Fruit fly (Drosophila melanogaster) whole organism, embryonic: ENCODE results near the gene Rpn10.
A peak's percentile ranks its signal among the peaks of the same experiment; 100 is the strongest.

Experiments used
- Atf-2 ChIP-seq: fragments of 200-800 bp; sonication (Bioruptor generic); optimal IDR thresholded peaks from 2 replicates; lab custom pipeline; 2016; ENCODE audit warnings: missing biosample characterization, missing genetic modification characterization
- B-H2 ChIP-seq: fragments of 200-800 bp; sonication (Bioruptor generic); optimal IDR thresholded peaks from 2 replicates; lab custom pipeline; 2018; ENCODE audit warnings: missing biosample characterization, mild to moderate bottlenecking, missing genetic modification characterization
- CG12155 ChIP-seq: fragments of 200-800 bp; sonication (Bioruptor generic); optimal IDR thresholded peaks from 3 replicates; lab custom pipeline; 2016; ENCODE audit warnings: missing biosample characterization, missing genetic modification characterization
- CG12391 ChIP-seq: fragments of 200-800 bp; sonication (Bioruptor generic); optimal IDR thresholded peaks from 3 replicates; lab custom pipeline; 2018; ENCODE audit warnings: missing biosample characterization, mild to moderate bottlenecking, missing genetic modification characterization, moderate library complexity
- CG14014 ChIP-seq: fragments of 200-800 bp; sonication (Bioruptor generic); IDR thresholded peaks from 2 replicates; pipeline ENCODE4 v1.3.6; 2022; ENCODE audit warnings: missing biosample characterization, missing genetic modification characterization
- CG14441 ChIP-seq: fragments of 200-800 bp; sonication (Bioruptor generic); IDR thresholded peaks from 2 replicates; pipeline ENCODE4 v1.3.6; 2022; ENCODE audit warnings: missing biosample characterization, missing genetic modification characterization
- CG15479 ChIP-seq: fragments of 200-800 bp; sonication (Bioruptor generic); optimal IDR thresholded peaks from 3 replicates; lab custom pipeline; 2019; ENCODE audit warnings: missing biosample characterization, mild to moderate bottlenecking, missing genetic modification characterization, moderate library complexity
- CG18599 ChIP-seq: fragments of 200-800 bp; sonication (Bioruptor generic); optimal IDR thresholded peaks from 3 replicates; lab custom pipeline; 2017; ENCODE audit warnings: missing biosample characterization, missing genetic modification characterization, mild to moderate bottlenecking, moderate library complexity, missing genetic modification reagents
- CG32767 ChIP-seq: fragments of 200-800 bp; sonication (Bioruptor generic); IDR thresholded peaks from 2 replicates; pipeline ENCODE4 v1.3.6; 2022; ENCODE audit warnings: missing biosample characterization, missing genetic modification characterization
- CG32772 ChIP-seq: fragments of 200-800 bp; sonication (Bioruptor generic); IDR thresholded peaks from 2 replicates; pipeline ENCODE4 v1.3.6; 2022; ENCODE audit warnings: missing biosample characterization, missing genetic modification characterization
- CG34376 ChIP-seq: fragments of 200-800 bp; sonication (Bioruptor generic); optimal IDR thresholded peaks from 2 replicates; lab custom pipeline; 2018; ENCODE audit warnings: missing biosample characterization, mild to moderate bottlenecking, missing genetic modification characterization
- CG8290 ChIP-seq, 3 experiments: fragments of 200-800 bp; sonication (Bioruptor generic); optimal IDR thresholded peaks; 2 replicates each; lab custom pipeline; 2016 to 2019; ENCODE audit warnings: missing biosample characterization in 3 of 3, missing genetic modification characterization in 3 of 3, mild to moderate bottlenecking in 2 of 3, moderate library complexity in 1 of 3
- CG9215 ChIP-seq: fragments of 200-800 bp; sonication (Bioruptor generic); IDR thresholded peaks from 2 replicates; pipeline ENCODE4 v1.3.6; 2022; ENCODE audit warnings: missing biosample characterization, missing genetic modification characterization
- CG9727 ChIP-seq: fragments of 200-800 bp; sonication (Bioruptor generic); optimal IDR thresholded peaks from 3 replicates; lab custom pipeline; 2017; ENCODE audit warnings: missing biosample characterization, mild to moderate bottlenecking, missing genetic modification characterization
- CkIIα-i1 ChIP-seq: fragments of 200-800 bp; sonication (Bioruptor generic); IDR thresholded peaks from 2 replicates; pipeline ENCODE4 v1.3.6; 2022; ENCODE audit warnings: missing biosample characterization, missing genetic modification characterization
- Ets97D ChIP-seq: fragments of 200-800 bp; sonication (Bioruptor generic); optimal IDR thresholded peaks from 3 replicates; lab custom pipeline; 2016; ENCODE audit warnings: missing biosample characterization, missing genetic modification characterization
- GATAe ChIP-seq: fragments of 200-800 bp; sonication (Bioruptor generic); conservative IDR thresholded peaks from 2 replicates; pipeline ENCODE4 v1.3.6; 2022; ENCODE audit warnings: missing biosample characterization, missing genetic modification characterization
- Gug ChIP-seq: fragments of 200-800 bp; sonication (Bioruptor generic); IDR thresholded peaks from 4 replicates; pipeline ENCODE4 v1.3.6; 2022; ENCODE audit warnings: missing biosample characterization, missing genetic modification characterization
- Hey ChIP-seq: fragments of 200-800 bp; sonication (Bioruptor generic); optimal IDR thresholded peaks from 3 replicates; lab custom pipeline; 2018; ENCODE audit warnings: missing biosample characterization, mild to moderate bottlenecking, missing genetic modification characterization
- Jarid2 ChIP-seq: fragments of 200-800 bp; sonication (Bioruptor generic); optimal IDR thresholded peaks from 3 replicates; lab custom pipeline; 2017; ENCODE audit warnings: mild to moderate bottlenecking, missing biosample characterization, missing genetic modification reagents, missing genetic modification characterization
- MESR4 ChIP-seq: fragments of 200-800 bp; sonication (Bioruptor generic); optimal IDR thresholded peaks from 2 replicates; lab custom pipeline; 2018; ENCODE audit warnings: missing biosample characterization, mild to moderate bottlenecking, missing genetic modification characterization, moderate library complexity
- Med ChIP-seq: fragments of 200-800 bp; sonication (Bioruptor generic); peaks from one replicate; lab custom pipeline; 2016; ENCODE audit warnings: missing biosample characterization, missing genetic modification characterization, mild to moderate bottlenecking, inconsistent platforms, moderate library complexity
- Mes4 ChIP-seq: fragments of 200-800 bp; sonication (Bioruptor generic); optimal IDR thresholded peaks from 2 replicates; lab custom pipeline; 2016; ENCODE audit warnings: missing biosample characterization, missing genetic modification characterization
- Myb ChIP-seq: fragments of 200-800 bp; sonication (Bioruptor generic); optimal IDR thresholded peaks from 2 replicates; lab custom pipeline; 2016; ENCODE audit warnings: missing biosample characterization, missing genetic modification characterization
- Optix ChIP-seq: fragments of 200-800 bp; sonication (Bioruptor generic); IDR thresholded peaks from 3 replicates; pipeline ENCODE4 v1.3.6; 2022; ENCODE audit warnings: missing biosample characterization, missing genetic modification characterization
- TFAM ChIP-seq: fragments of 200-800 bp; sonication (Bioruptor generic); optimal IDR thresholded peaks from 2 replicates; lab custom pipeline; 2017; ENCODE audit warnings: missing biosample characterization, missing genetic modification characterization, inconsistent platforms
- Taf1 ChIP-seq: fragments of 200-800 bp; sonication (Bioruptor generic); IDR thresholded peaks from 2 replicates; pipeline ENCODE4 v1.3.6; 2022; ENCODE audit warnings: missing biosample characterization, missing genetic modification characterization
- abd-A ChIP-seq: fragments of 200-800 bp; sonication (Bioruptor generic); optimal IDR thresholded peaks from 3 replicates; lab custom pipeline; 2019; ENCODE audit warnings: missing biosample characterization, mild to moderate bottlenecking, missing genetic modification characterization, moderate library complexity
- bsh ChIP-seq, 2 experiments: fragments of 200-800 bp; sonication (Bioruptor generic); optimal IDR thresholded peaks; 2 replicates each; lab custom pipeline; 2017 to 2018; ENCODE audit warnings: mild to moderate bottlenecking in 2 of 2, missing biosample characterization in 2 of 2, missing genetic modification characterization in 2 of 2, moderate library complexity in 1 of 2
- caup ChIP-seq: fragments of 200-800 bp; sonication (Bioruptor generic); optimal IDR thresholded peaks from 3 replicates; lab custom pipeline; 2017; ENCODE audit warnings: missing biosample characterization, mild to moderate bottlenecking, missing genetic modification characterization, moderate library complexity; ENCODE audit not compliant: severe bottlenecking
- chinmo ChIP-seq: fragments of 200-800 bp; sonication (Bioruptor generic); IDR thresholded peaks from 4 replicates; pipeline ENCODE4 v1.3.6; 2022; ENCODE audit warnings: missing biosample characterization, missing genetic modification characterization; ENCODE audit not compliant: partially characterized antibody
- chm ChIP-seq: fragments of 200-800 bp; sonication (Bioruptor generic); IDR thresholded peaks from 2 replicates; pipeline ENCODE4 v1.3.6; 2022; ENCODE audit warnings: missing biosample characterization, missing genetic modification characterization
- chn ChIP-seq: fragments of 200-800 bp; sonication (Bioruptor generic); optimal IDR thresholded peaks from 2 replicates; lab custom pipeline; 2016; ENCODE audit warnings: missing biosample characterization, missing genetic modification characterization
- ci ChIP-seq: fragments of 200-800 bp; sonication (Bioruptor generic); IDR thresholded peaks from 3 replicates; pipeline ENCODE4 v1.3.6; 2022; ENCODE audit warnings: missing biosample characterization, missing genetic modification characterization
- da ChIP-seq: fragments of 200-800 bp; sonication (Bioruptor generic); optimal IDR thresholded peaks from 2 replicates; lab custom pipeline; 2016; ENCODE audit warnings: missing biosample characterization, missing genetic modification characterization
- ems ChIP-seq: fragments of 200-800 bp; sonication (Bioruptor generic); optimal IDR thresholded peaks from 3 replicates; lab custom pipeline; 2016; ENCODE audit warnings: missing biosample characterization, missing genetic modification characterization
- eve ChIP-seq, 2 experiments: fragments of >200 bp; optimal IDR thresholded peaks; 2 replicates each; lab custom pipeline; 2017; ENCODE audit warnings: missing biosample characterization in 2 of 2, missing genetic modification characterization in 2 of 2
- gce ChIP-seq: fragments of 200-800 bp; sonication (Bioruptor generic); IDR thresholded peaks from 3 replicates; pipeline ENCODE4 v1.3.6; 2022; ENCODE audit warnings: missing biosample characterization, missing genetic modification characterization
- gcm2 ChIP-seq: fragments of 200-800 bp; sonication (Bioruptor generic); optimal IDR thresholded peaks from 2 replicates; lab custom pipeline; 2016; ENCODE audit warnings: missing biosample characterization, missing genetic modification characterization
- jing ChIP-seq: fragments of 200-800 bp; sonication (Bioruptor generic); optimal IDR thresholded peaks from 2 replicates; lab custom pipeline; 2018; ENCODE audit warnings: missing biosample characterization, mild to moderate bottlenecking, missing genetic modification characterization
- kni ChIP-seq: fragments of 200-800 bp; sonication (Bioruptor generic); optimal IDR thresholded peaks from 3 replicates; lab custom pipeline; 2017; ENCODE audit warnings: mild to moderate bottlenecking, missing biosample characterization, missing genetic modification reagents, missing genetic modification characterization
- mld ChIP-seq: fragments of 200-800 bp; sonication (Bioruptor generic); IDR thresholded peaks from 3 replicates; pipeline ENCODE4 v1.3.6; 2022; ENCODE audit warnings: missing biosample characterization, missing genetic modification characterization; ENCODE audit not compliant: partially characterized antibody
- nerfin-1 ChIP-seq: fragments of 200-800 bp; sonication (Bioruptor generic); optimal IDR thresholded peaks from 3 replicates; lab custom pipeline; 2019; ENCODE audit warnings: missing biosample characterization, mild to moderate bottlenecking, missing genetic modification characterization, moderate library complexity
- nmo ChIP-seq: fragments of 200-800 bp; sonication (Bioruptor generic); optimal IDR thresholded peaks from 2 replicates; lab custom pipeline; 2018; ENCODE audit warnings: missing biosample characterization, mild to moderate bottlenecking, missing genetic modification characterization, moderate library complexity
- slbo ChIP-seq: fragments of 200-800 bp; sonication (Bioruptor generic); IDR thresholded peaks from 2 replicates; pipeline ENCODE4 v1.3.6; 2022; ENCODE audit warnings: missing biosample characterization, missing genetic modification characterization
- ssp ChIP-seq: fragments of 200-800 bp; sonication (Bioruptor generic); IDR thresholded peaks from 2 replicates; pipeline ENCODE4 v1.3.6; 2022; ENCODE audit warnings: missing biosample characterization, missing genetic modification characterization
- tll ChIP-seq, 2 experiments: fragments of 200-800 bp in 1 of 2; fragments of >200 bp in 1 of 2; sonication (Bioruptor generic) in 1 of 2; optimal IDR thresholded peaks; 2 replicates each; lab custom pipeline; 2017 to 2019; ENCODE audit warnings: missing biosample characterization in 2 of 2, missing genetic modification characterization in 2 of 2, mild to moderate bottlenecking in 1 of 2, moderate library complexity in 1 of 2

Gene Rpn10

DNA sequence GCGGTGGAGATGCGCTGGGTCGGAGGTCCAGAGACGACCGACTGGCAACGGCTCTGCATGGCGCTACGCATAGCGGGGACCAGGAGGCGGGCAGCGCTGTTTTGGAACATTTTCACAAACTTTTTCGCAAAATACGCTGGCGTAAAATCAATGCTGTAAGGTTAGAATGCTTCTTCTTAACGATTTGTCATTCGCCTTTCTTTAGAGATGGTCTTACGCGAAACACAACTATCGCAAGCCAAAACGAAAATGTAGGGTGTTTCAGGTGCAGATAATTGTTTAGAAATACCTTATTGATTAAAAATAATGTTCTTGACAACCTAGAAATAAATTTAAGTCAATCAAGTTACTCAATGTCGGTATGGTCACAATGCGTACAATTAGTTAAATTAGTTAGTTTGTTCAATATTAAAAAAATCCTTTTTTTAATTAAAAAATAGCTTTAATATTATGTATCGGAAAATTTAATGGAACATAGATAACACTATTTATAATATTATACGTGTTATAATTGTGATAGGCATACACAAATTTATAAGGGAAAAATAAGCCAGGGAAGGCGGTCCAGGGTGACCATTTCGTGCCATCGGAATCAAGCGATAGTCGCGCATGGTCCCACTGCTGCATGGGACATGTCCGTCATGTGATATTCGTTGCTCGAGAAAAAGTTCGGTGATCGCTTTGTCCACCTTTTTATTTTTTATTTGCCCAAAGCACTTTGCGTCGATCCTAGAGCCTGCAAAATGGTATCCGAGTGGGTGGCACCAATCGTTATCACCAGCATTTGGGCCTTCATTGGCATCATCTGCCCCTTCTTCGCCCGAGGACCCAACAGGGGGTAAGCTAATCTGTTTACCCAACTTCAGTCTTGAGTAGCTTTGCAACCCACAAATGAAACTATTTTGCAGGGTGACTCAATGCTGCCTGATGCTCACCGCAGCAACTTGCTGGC is 2.7 kb downstream of the Rpn10 start, which contains the start of the genes COX8 and VhaM9.7-b (continued):
- TF ChIP-seq CG32767 (no peak), kni (GFP tag; lab: Kevin White, UChicago) (no peak), gcm2 (GFP tag; lab: Kevin White, UChicago) (no peak), CG32772 (GFP tag; lab: Robert Waterston, UW) (no peak; the same call in 1 of the 2 replicates), slbo (GFP tag; lab: Robert Waterston, UW) (peak; percentile 80), Hey (tag; lab: Kevin White, UChicago) (no peak), mld (peak; percentile 44; the same call in 1 of the 3 replicates), nmo (peak; percentile 78), gce (GFP tag; lab: Robert Waterston, UW) (no peak), ssp (GFP tag; lab: Robert Waterston, UW) (peak; percentile 45), jing (GFP tag; lab: Kevin White, UChicago) (no peak), CG15479 (GFP tag; lab: Kevin White, UChicago) (no peak), CG12155 (GFP tag; lab: Kevin White, UChicago) (peak; percentile 65), Med (GFP tag; lab: Kevin White, UChicago) (peak; percentile 85), ci (peak; percentile 63), Optix (no peak), bsh (GFP tag; optimal IDR thresholded peaks at IDR 0.05; lab: Kevin White, UChicago) (no peak), Ets97D (GFP tag; lab: Kevin White, UChicago) (peak; percentile 56), Gug (GFP tag; lab: Robert Waterston, UW) (peak; percentile 58; the same call in 2 of the 4 replicates), CG9215 (no peak), GATAe (GFP tag; lab: Robert Waterston, UW) (no peak), CG14014 (no peak), abd-A (tag; lab: Kevin White, UChicago) (no peak), Mes4 (no peak), Jarid2 (no peak), nerfin-1 (tag; lab: Kevin White, UChicago) (no peak), chm (no peak), Atf-2 (GFP tag; lab: Kevin White, UChicago) (peak; percentile 43), eve (GFP tag; optimal IDR thresholded peaks at IDR 0.05; lab: Kevin White, UChicago) (no peak), CG18599 (GFP tag; lab: Kevin White, UChicago) (no peak), MESR4 (GFP tag; lab: Kevin White, UChicago) (peak; percentile 97), tll (GFP tag; optimal IDR thresholded peaks at IDR 0.05; lab: Kevin White, UChicago) (no peak), CG34376 (GFP tag; lab: Kevin White, UChicago) (peak; percentile 27), TFAM (no peak), Myb (GFP tag; lab: Kevin White, UChicago) (no peak), CkIIα-i1 (GFP tag; lab: Robert Waterston, UW) (no peak), Taf1 (GFP tag; lab: Robert Waterston, UW) (peak; percentile 62; the same call in 1 of the 2 replicates), chinmo (GFP tag; lab: Robert Waterston, UW) (0 out of 4 replicates have a peak, but pooled peaks have one; percentile 63), caup (GFP tag; lab: Kevin White, UChicago) (no peak), da (GFP tag; lab: Kevin White, UChicago) (no peak), chn (GFP tag; lab: Kevin White, UChicago) (peak; percentile 55), CG14441 (GFP tag; lab: Robert Waterston, UW) (peak; percentile 55; the same call in 1 of the 2 replicates), B-H2 (GFP tag; lab: Kevin White, UChicago) (peak; percentile 67), CG8290 (GFP tag; optimal IDR thresholded peaks at IDR 0.05; lab: Kevin White, UChicago) (peak; percentile 42), CG8290 (tag; optimal IDR thresholded peaks at IDR 0.05; lab: Kevin White, UChicago) (peak; percentile 51 to 86), CG9727 (no peak), CG12391 (tag; lab: Kevin White, UChicago) (no peak), ems (GFP tag; lab: Kevin White, UChicago) (peak; percentile 40)
